Fruit fly (Drosophila melanogaster): Measurements from ENCODE around the gene Mpv17.

The Mpv17 gene

dm6 chr4:982791-983407, 46.3 kb downstream of the Mpv17 start (continued):
- TF ChIP-seq hkb (optimal IDR thresholded peaks at IDR 0.05) (no peak), hkb (GFP tag; IDR thresholded peaks at IDR 0.05) (peak; percentile 90), lola (GFP tag; optimal IDR thresholded peaks at IDR 0.05) (peak in 1 of 3 experiments; percentile 70), fd64A (GFP tag; optimal IDR thresholded peaks at IDR 0.05) (no peak), gce (GFP tag; IDR thresholded peaks at IDR 0.05) (peak; percentile 84), pita (GFP tag; optimal IDR thresholded peaks at IDR 0.05) (no peak), grn (GFP tag; optimal IDR thresholded peaks at IDR 0.05) (no peak), CG31388 (GFP tag; optimal IDR thresholded peaks at IDR 0.05) (peak; percentile 12), dysf (GFP tag; IDR thresholded peaks at IDR 0.05) (no peak; the same call in 1 of the 3 replicates), ssp (GFP tag; IDR thresholded peaks at IDR 0.05) (no peak), CG4617 (GFP tag; optimal IDR thresholded peaks at IDR 0.05; ENCODE audit: borderline replicate concordance) (peak; percentile 31), CG32767 (GFP tag; IDR thresholded peaks at IDR 0.05) (no peak; the same call in 1 of the 2 replicates), sisA (GFP tag; IDR thresholded peaks at IDR 0.05) (no peak), ara (GFP tag; IDR thresholded peaks at IDR 0.05) (no peak; the same call in 1 of the 2 replicates), Asciz (GFP tag; optimal IDR thresholded peaks at IDR 0.05) (peak; percentile 70), Rfx (GFP tag; IDR thresholded peaks at IDR 0.05) (no peak), CG11695 (GFP tag; IDR thresholded peaks at IDR 0.05) (peak; percentile 78), CG10462 (GFP tag; optimal IDR thresholded peaks at IDR 0.05) (peak; percentile 53), Hr39 (optimal IDR thresholded peaks at IDR 0.05) (no peak), fd3F (GFP tag; optimal IDR thresholded peaks at IDR 0.05) (peak; percentile 38), CG30431 (GFP tag; optimal IDR thresholded peaks at IDR 0.05) (no peak), CG6175 (GFP tag; IDR thresholded peaks at IDR 0.05) (no peak), Dfd (GFP tag; optimal IDR thresholded peaks at IDR 0.05) (no peak), Gsc (GFP tag; IDR thresholded peaks at IDR 0.05) (no peak), CG31224 (GFP tag; IDR thresholded peaks at IDR 0.05) (no peak; the same call in 1 of the 2 replicates), CG7786 (GFP tag; optimal IDR thresholded peaks at IDR 0.05) (peak; percentile 61), sob (GFP tag; IDR thresholded peaks at IDR 0.05) (no peak; the same call in 1 of the 2 replicates), tll (GFP tag; optimal IDR thresholded peaks at IDR 0.05) (no peak), jing (GFP tag; optimal IDR thresholded peaks at IDR 0.05) (peak; percentile 21), ase (GFP tag; IDR thresholded peaks at IDR 0.05) (no peak; the same call in 2 of the 3 replicates), CG5180 (GFP tag; optimal IDR thresholded peaks at IDR 0.05) (no peak), ato (GFP tag; IDR thresholded peaks at IDR 0.05; ENCODE audit: partially characterized antibody) (no peak), gem (tag; optimal IDR thresholded peaks at IDR 0.05) (peak; percentile 87), amos (GFP tag; IDR thresholded peaks at IDR 0.05; ENCODE audit: partially characterized antibody) (no peak), kni (GFP tag; optimal IDR thresholded peaks at IDR 0.05) (peak; percentile 5), CkIIα-i1 (GFP tag; IDR thresholded peaks at IDR 0.05) (no peak), hth (optimal IDR thresholded peaks at IDR 0.05) (no peak), CG10366 (GFP tag; IDR thresholded peaks at IDR 0.05) (no peak), ind (GFP tag; optimal IDR thresholded peaks at IDR 0.05) (peak; percentile 66), wek (GFP tag; optimal IDR thresholded peaks at IDR 0.05) (no peak), Drgx (GFP tag; IDR thresholded peaks at IDR 0.05) (no peak), jigr1 (GFP tag; IDR thresholded peaks at IDR 0.05) (no peak), abd-A (tag; optimal IDR thresholded peaks at IDR 0.05) (peak; percentile 18), trem (tag; optimal IDR thresholded peaks at IDR 0.05) (peak; percentile 47), H15 (GFP tag; IDR thresholded peaks at IDR 0.05) (no peak; the same call in 1 of the 3 replicates), CG14050 (GFP tag; IDR thresholded peaks at IDR 0.05) (peak; percentile 54; the same call in 2 of the 3 replicates), CG15073 (GFP tag; optimal IDR thresholded peaks at IDR 0.05) (peak; percentile 3), CG14667 (GFP tag; IDR thresholded peaks at IDR 0.05) (no peak), CG9797 (GFP tag; optimal IDR thresholded peaks at IDR 0.05) (no peak), CG34376 (GFP tag; optimal IDR thresholded peaks at IDR 0.05) (no peak), ac (GFP tag; optimal IDR thresholded peaks at IDR 0.05) (peak; percentile 4)
